Worm (Caenorhabditis elegans) whole organism, L1 larva: ENCODE measurements around the gene F26G1.10.
A peak's percentile ranks its signal among the peaks of the same experiment; 100 is the strongest.

Experiments used
- ama-1 ChIP-seq: fragments of 150-350 bp; optimal IDR thresholded peaks from 2 replicates; lab custom pipeline; 2014
- ceh-8 ChIP-seq: fragments of 200-800 bp; sonication (Bioruptor generic); optimal IDR thresholded peaks from 2 replicates; lab custom pipeline; 2018; ENCODE audit warnings: mild to moderate bottlenecking, missing genetic modification characterization, moderate library complexity, missing compliant biosample characterization
- ceh-82 ChIP-seq, 3 experiments: fragments of 150-350 bp in 1 of 3; sonication (generic microtip) in 2 of 3; optimal IDR thresholded peaks; 2 replicates each; lab custom pipeline; 2014 to 2017; ENCODE audit warnings: missing biosample characterization in 3 of 3, missing genetic modification characterization in 3 of 3
- isw-1 ChIP-seq: fragments of 200-800 bp; sonication (Bioruptor generic); IDR thresholded peaks from 2 replicates; pipeline ENCODE4 v1.3.6; 2022; ENCODE audit warnings: missing genetic modification characterization, missing compliant biosample characterization
- nhr-11 ChIP-seq: fragments of 150-350 bp; optimal IDR thresholded peaks from 2 replicates; lab custom pipeline; 2014; ENCODE audit warnings: missing biosample characterization, missing genetic modification characterization
- sox-4 ChIP-seq: sonication (generic microtip); optimal IDR thresholded peaks from 2 replicates; lab custom pipeline; 2016; ENCODE audit warnings: missing genetic modification characterization, missing compliant biosample characterization

DNA sequence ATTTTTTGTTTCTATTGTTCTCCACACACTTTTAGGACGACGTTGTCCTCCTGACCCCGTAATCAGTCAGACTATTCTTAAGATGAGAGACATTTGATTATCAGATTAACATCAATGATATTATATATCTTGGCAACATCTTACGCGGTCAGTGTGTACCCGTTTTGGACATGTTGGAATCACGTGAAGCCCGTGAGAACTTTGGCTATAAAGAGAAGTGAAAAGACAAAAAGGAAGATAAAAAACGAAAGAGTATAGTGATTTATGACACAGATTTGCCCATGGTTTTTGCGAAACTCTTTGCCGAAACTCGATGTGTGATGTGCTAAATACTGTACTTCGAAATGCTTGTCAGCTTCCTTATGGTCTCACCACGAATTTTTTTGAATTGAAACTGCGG lies 28.9 kb upstream of the F26G1.10 start:
- TF ChIP-seq ceh-8, result no peak
- TF ChIP-seq isw-1, result no peak
- TF ChIP-seq nhr-11 (tag; lab: Kevin White, UChicago), result peak; percentile 38
- TF ChIP-seq ama-1 (lab: Kevin White, UChicago), result no peak
- TF ChIP-seq sox-4 (tag; lab: Kevin White, UChicago), result no peak
- TF ChIP-seq ceh-82 (tag; optimal IDR thresholded peaks at IDR 0.05; lab: Kevin White, UChicago), result no peak
